Worm (Caenorhabditis elegans) whole organism, L4 larva: ENCODE measurements around the gene nhr-111.

Source experiments
- D1046.2 ChIP-seq: fragments of 200-800 bp; sonication (Bioruptor generic); IDR thresholded peaks from 2 replicates; pipeline ENCODE4 v1.3.6; 2022; ENCODE audit warnings: missing genetic modification characterization, missing compliant biosample characterization
- F10B5.3 ChIP-seq: sonication (generic microtip); optimal IDR thresholded peaks from 2 replicates; lab custom pipeline; 2016; ENCODE audit warnings: mild to moderate bottlenecking, missing genetic modification characterization, missing compliant biosample characterization
- aha-1 ChIP-seq: fragments of 150-350 bp; peaks from one replicate; lab custom pipeline; 2014; ENCODE audit warnings: missing biosample characterization, missing genetic modification characterization
- aly-2 ChIP-seq: sonication (generic microtip); optimal IDR thresholded peaks from 2 replicates; lab custom pipeline; 2018; ENCODE audit warnings: missing biosample characterization, missing genetic modification characterization
- arid-1 ChIP-seq: fragments of 200-800 bp; sonication (Bioruptor generic); conservative IDR thresholded peaks from 2 replicates; pipeline ENCODE4 v1.3.6; 2022; ENCODE audit warnings: missing genetic modification reagents, missing genetic modification characterization, missing compliant biosample characterization
- ceh-44 ChIP-seq: fragments of 200-800 bp; sonication (Bioruptor generic); IDR thresholded peaks from 2 replicates; pipeline ENCODE4 v1.3.6; 2022; ENCODE audit warnings: missing genetic modification reagents, missing genetic modification characterization, missing compliant biosample characterization
- daf-16 ChIP-seq, 3 experiments: sonication (generic microtip); optimal IDR thresholded peaks; 2 replicates each; lab custom pipeline; 2016 to 2017; ENCODE audit warnings: missing genetic modification characterization in 3 of 3, missing genetic modification reagents in 3 of 3, mild to moderate bottlenecking in 2 of 3, missing compliant biosample characterization in 2 of 3, missing biosample characterization in 1 of 3, moderate library complexity in 1 of 3
- daf-19 ChIP-seq: fragments of 200-800 bp; sonication (Bioruptor generic); conservative IDR thresholded peaks from 2 replicates; pipeline ENCODE4 v1.3.6; 2022; ENCODE audit warnings: missing genetic modification characterization, missing compliant biosample characterization
- dmd-6 ChIP-seq: fragments of 200-800 bp; sonication (Bioruptor generic); IDR thresholded peaks from 2 replicates; pipeline ENCODE4 v1.3.6; 2022; ENCODE audit warnings: missing genetic modification reagents, missing genetic modification characterization, missing compliant biosample characterization
- duxl-1 ChIP-seq: sonication (generic microtip); optimal IDR thresholded peaks from 2 replicates; lab custom pipeline; 2016; ENCODE audit warnings: mild to moderate bottlenecking, missing genetic modification characterization, moderate library complexity, missing compliant biosample characterization; ENCODE audit not compliant: poor library complexity
- dve-1 ChIP-seq: sonication (generic microtip); optimal IDR thresholded peaks from 2 replicates; lab custom pipeline; 2017; ENCODE audit warnings: antibody characterized with exemption, mild to moderate bottlenecking, missing genetic modification characterization, missing compliant biosample characterization; ENCODE audit not compliant: insufficient read depth
- egl-27 ChIP-seq: sonication (generic microtip); optimal IDR thresholded peaks from 3 replicates; lab custom pipeline; 2017; ENCODE audit warnings: missing biosample characterization, missing genetic modification reagents, missing genetic modification characterization
- egl-43 ChIP-seq: fragments of 200-800 bp; sonication (Bioruptor generic); IDR thresholded peaks from 2 replicates; pipeline ENCODE4 v1.3.6; 2022; ENCODE audit warnings: missing genetic modification reagents, missing genetic modification characterization, missing compliant biosample characterization
- gei-8 ChIP-seq: fragments of 200-800 bp; sonication (Bioruptor generic); optimal IDR thresholded peaks from 2 replicates; lab custom pipeline; 2018; ENCODE audit warnings: mild to moderate bottlenecking, missing genetic modification characterization, missing compliant biosample characterization
- hlh-30 ChIP-seq: sonication (generic microtip); optimal IDR thresholded peaks from 2 replicates; lab custom pipeline; 2017; ENCODE audit warnings: antibody characterized with exemption, mild to moderate bottlenecking, missing genetic modification characterization, missing compliant biosample characterization; ENCODE audit not compliant: insufficient read depth
- jun-1 ChIP-seq: fragments of 150-350 bp; optimal IDR thresholded peaks from 2 replicates; lab custom pipeline; 2014; ENCODE audit warnings: missing biosample characterization, missing genetic modification reagents, missing genetic modification characterization
- lin-15B ChIP-seq: fragments of 150-350 bp; sonication (generic microtip); optimal IDR thresholded peaks from 3 replicates; lab custom pipeline; 2014; ENCODE audit warnings: missing biosample characterization, missing genetic modification characterization
- nhr-10 ChIP-seq: fragments of 150-350 bp; optimal IDR thresholded peaks from 2 replicates; lab custom pipeline; 2014; ENCODE audit warnings: missing biosample characterization, missing genetic modification characterization
- nhr-11 ChIP-seq: fragments of 150-350 bp; optimal IDR thresholded peaks from 2 replicates; lab custom pipeline; 2014; ENCODE audit warnings: missing biosample characterization, missing genetic modification characterization
- nhr-237 ChIP-seq: sonication (generic microtip); optimal IDR thresholded peaks from 2 replicates; lab custom pipeline; 2017; ENCODE audit warnings: missing biosample characterization, missing genetic modification characterization
- nhr-28 ChIP-seq: fragments of 150-350 bp; optimal IDR thresholded peaks from 2 replicates; lab custom pipeline; 2014; ENCODE audit warnings: missing biosample characterization, missing genetic modification characterization
- nhr-41 ChIP-seq: fragments of 200-800 bp; sonication (Bioruptor generic); IDR thresholded peaks from 2 replicates; pipeline ENCODE4 v1.3.6; 2022; ENCODE audit warnings: missing genetic modification reagents, missing genetic modification characterization, missing compliant biosample characterization
- nhr-42 ChIP-seq: fragments of 200-800 bp; sonication (Bioruptor generic); IDR thresholded peaks from 2 replicates; pipeline ENCODE4 v1.3.6; 2022; ENCODE audit warnings: missing genetic modification characterization, missing compliant biosample characterization
- nhr-77 ChIP-seq: fragments of 150-350 bp; optimal IDR thresholded peaks from 2 replicates; lab custom pipeline; 2014; ENCODE audit warnings: missing biosample characterization, missing genetic modification characterization
- pha-4 ChIP-seq, 2 experiments: fragments of 150-350 bp in 1 of 2; fragments of 200-800 bp in 1 of 2; sonication (Bioruptor generic) in 1 of 2; IDR thresholded peaks in 1 of 2; optimal IDR thresholded peaks in 1 of 2; 2 replicates each; pipeline versions ENCODE4 v1.3.6 to Lab custom; 2014 to 2022; ENCODE audit warnings: missing genetic modification characterization in 2 of 2, missing genetic modification reagents in 2 of 2, missing biosample characterization in 1 of 2, missing compliant biosample characterization in 1 of 2
- php-3 ChIP-seq: fragments of 200-800 bp; sonication (Bioruptor generic); IDR thresholded peaks from 2 replicates; pipeline ENCODE4 v1.3.6; 2022; ENCODE audit warnings: missing genetic modification reagents, missing genetic modification characterization, missing compliant biosample characterization
- pqm-1 ChIP-seq: sonication (generic microtip); optimal IDR thresholded peaks from 2 replicates; lab custom pipeline; 2017; ENCODE audit warnings: missing biosample characterization, missing genetic modification characterization
- saeg-2 ChIP-seq: fragments of 200-800 bp; sonication (Bioruptor generic); IDR thresholded peaks from 2 replicates; pipeline ENCODE4 v1.3.6; 2022; ENCODE audit warnings: missing genetic modification reagents, missing genetic modification characterization, missing compliant biosample characterization
- sdz-12 ChIP-seq: fragments of 200-800 bp; sonication (Bioruptor generic); optimal IDR thresholded peaks from 2 replicates; lab custom pipeline; 2018; ENCODE audit warnings: mild to moderate bottlenecking, missing genetic modification characterization, missing compliant biosample characterization
- set-16 ChIP-seq: fragments of 200-800 bp; sonication (Bioruptor generic); IDR thresholded peaks from 2 replicates; pipeline ENCODE4 v1.3.6; 2022; ENCODE audit warnings: missing genetic modification reagents, missing genetic modification characterization, missing compliant biosample characterization
- tag-97 ChIP-seq: fragments of 200-800 bp; sonication (Bioruptor generic); IDR thresholded peaks from 2 replicates; pipeline ENCODE4 v1.3.6; 2022; ENCODE audit warnings: missing genetic modification characterization, missing compliant biosample characterization
- unc-130 ChIP-seq: sonication (generic microtip); optimal IDR thresholded peaks from 2 replicates; lab custom pipeline; 2016; ENCODE audit warnings: missing genetic modification reagents, missing genetic modification characterization, missing compliant biosample characterization
- unc-62 ChIP-seq, 3 experiments: fragments of 150-350 bp in 1 of 3; sonication (generic microtip); optimal IDR thresholded peaks in 2 of 3; peaks in 1 of 3; 1 replicate in 1 of 3; 2 replicates in 2 of 3; lab custom pipeline; 2014 to 2017; ENCODE audit warnings: missing biosample characterization in 3 of 3, missing genetic modification characterization in 3 of 3, missing genetic modification reagents in 3 of 3, missing genotype in 1 of 3
- ztf-7 ChIP-seq: fragments of 150-350 bp; optimal IDR thresholded peaks from 2 replicates; lab custom pipeline; 2014; ENCODE audit warnings: missing biosample characterization, missing genetic modification characterization

The nhr-111 gene

DNA sequence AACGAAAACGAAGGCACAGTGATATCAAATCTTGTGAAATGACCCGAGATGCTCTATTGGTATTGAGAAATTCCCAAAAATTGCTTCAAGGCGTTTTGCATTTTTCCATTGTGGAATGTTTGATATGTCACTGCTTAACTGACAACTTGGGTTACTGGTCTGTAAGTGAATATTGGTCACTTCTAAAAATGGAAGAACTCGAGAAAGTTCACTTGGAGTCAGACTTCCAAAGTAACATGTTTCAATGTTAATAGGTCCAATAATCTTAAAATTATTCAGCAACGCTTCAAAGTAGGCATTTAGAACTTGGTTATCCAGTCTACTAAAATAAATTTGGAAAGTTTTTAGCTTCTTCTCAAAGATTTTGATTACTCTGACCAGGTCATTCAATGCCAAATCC lies 8.1 kb upstream of the nhr-111 start, which contains the start of gene fbxa-144:
Gene fbxa-144, minus strand, starts transcription at position 101 of the 400 bp plus-strand sequence.
- TF ChIP-seq F10B5.3 (no peak), ztf-7 (tag; lab: Kevin White, UChicago) (no peak), tag-97 (GFP tag; lab: Robert Waterston, UW) (no peak), ceh-44 (GFP tag; lab: Robert Waterston, UW) (no peak), nhr-237 (tag; lab: Kevin White, UChicago) (no peak), egl-27 (tag; lab: Kevin White, UChicago) (no peak), egl-43 (no peak), nhr-42 (GFP tag; lab: Robert Waterston, UW) (no peak), arid-1 (GFP tag; lab: Robert Waterston, UW) (no peak)

DNA sequence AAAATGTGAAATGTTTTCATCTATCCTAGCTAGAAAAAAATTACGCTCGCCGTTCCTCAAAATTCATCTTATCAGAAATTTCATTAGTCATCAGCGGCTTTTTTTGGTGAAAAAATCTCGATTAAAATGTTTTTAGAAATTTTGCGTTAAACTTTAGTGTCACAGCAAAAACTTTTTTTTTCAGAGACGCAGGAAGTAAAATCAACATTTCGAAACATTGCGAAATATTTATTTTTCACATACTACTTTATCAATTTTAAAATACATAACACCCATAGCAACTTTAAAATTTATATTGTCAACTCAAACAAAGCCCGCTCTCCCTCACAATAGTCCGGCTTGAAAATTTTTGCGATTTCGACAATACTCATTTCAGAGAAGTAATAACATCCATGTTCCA lies 7.6 kb upstream of the nhr-111 start:
- no peak for TF ChIP-seq set-16 (GFP tag; lab: Robert Waterston, UW)
- peak in 1 of 2 experiments; percentile 7 for TF ChIP-seq unc-62 (GFP tag; optimal IDR thresholded peaks at IDR 0.05 in 1 of 2; lab: Kevin White, UChicago)
- TF ChIP-seq unc-62 (tag; optimal IDR thresholded peaks at IDR 0.05; lab: Kevin White, UChicago), result no peak

DNA sequence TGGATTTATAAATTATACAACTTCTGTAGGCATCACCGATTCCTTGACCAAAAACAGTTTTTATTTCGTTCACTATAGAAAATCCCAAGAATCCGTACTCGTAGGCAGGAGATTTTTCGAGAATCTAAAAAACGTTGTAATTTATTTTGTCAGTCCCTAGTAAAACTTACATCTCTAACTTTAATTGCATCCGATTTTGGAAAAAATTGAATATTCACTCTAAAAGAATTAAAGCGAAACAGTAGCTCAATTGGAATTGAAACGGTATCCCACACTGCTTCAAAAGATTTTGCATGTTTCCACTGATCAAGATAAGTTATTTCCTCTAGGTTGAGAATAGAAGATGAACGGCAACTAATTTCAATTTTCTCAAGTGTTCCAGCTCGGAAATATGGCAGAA lies 6.6 kb upstream of the nhr-111 start, which contains the start of gene fbxa-142:
Gene fbxa-142, minus strand, starts transcription at position 101 of the 400 bp plus-strand sequence.
- TF ChIP-seq unc-62 (GFP tag; optimal IDR thresholded peaks at IDR 0.05 in 1 of 2; lab: Kevin White, UChicago) (peak in 1 of 2 experiments; percentile 27), unc-62 (tag; optimal IDR thresholded peaks at IDR 0.05; lab: Kevin White, UChicago) (no peak), daf-19 (no peak)

DNA sequence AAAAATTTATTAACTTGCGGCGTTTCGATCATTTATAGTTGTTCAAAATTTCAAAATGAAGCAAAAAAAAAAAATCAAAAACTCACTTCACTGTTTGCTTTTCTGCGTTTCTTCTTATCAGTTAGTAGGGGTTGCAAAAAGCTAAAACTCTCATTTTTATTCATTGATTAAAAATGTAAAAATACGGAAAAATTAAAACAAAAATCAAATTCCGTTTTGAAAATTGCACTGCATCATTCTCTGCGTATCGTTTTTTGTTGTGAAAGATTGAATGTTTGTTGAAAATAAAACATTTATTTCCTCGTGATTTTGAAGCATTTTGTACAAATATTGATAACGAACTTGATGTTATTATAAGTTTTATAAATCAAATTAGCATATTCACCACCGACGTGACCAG lies 4.5 kb upstream of the nhr-111 start:
- TF ChIP-seq aly-2 (tag; lab: Kevin White, UChicago) (no peak), daf-16 (GFP tag; optimal IDR thresholded peaks at IDR 0.05; lab: Kevin White, UChicago) (no peak), daf-16 (tag; optimal IDR thresholded peaks at IDR 0.05; lab: Kevin White, UChicago) (peak; percentile 38), pqm-1 (tag; lab: Kevin White, UChicago) (peak; percentile 78), unc-130 (GFP tag; lab: Kevin White, UChicago) (no peak), php-3 (no peak), D1046.2 (no peak), dve-1 (tag; lab: Kevin White, UChicago) (peak; percentile 38)

DNA sequence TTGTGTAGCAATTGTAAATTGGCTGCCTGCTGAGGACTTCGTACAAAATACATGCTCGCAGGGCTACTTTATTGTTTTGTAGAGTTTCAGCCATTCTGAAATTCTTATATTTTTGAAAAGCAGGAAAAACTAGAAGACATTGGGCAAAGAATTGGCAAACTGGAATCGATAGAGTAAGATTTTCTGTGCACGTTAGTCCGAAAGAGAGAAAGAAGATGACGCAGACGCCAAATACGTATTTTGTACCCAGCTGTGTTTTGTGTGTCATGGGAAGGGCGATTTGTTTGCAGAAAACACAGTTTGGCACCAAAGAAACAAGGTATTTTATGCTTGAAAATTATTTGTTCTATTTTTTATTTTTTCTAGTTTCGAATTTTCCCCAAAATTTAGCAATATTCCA lies 2.8 kb upstream of the nhr-111 start, which contains the start of gene fbxa-143:
Gene fbxa-143, minus strand, starts transcription at position 101 of the 400 bp plus-strand sequence.
- TF ChIP-seq tag-97 (GFP tag; lab: Robert Waterston, UW) (no peak), nhr-28 (tag; lab: Kevin White, UChicago) (peak; percentile 48), hlh-30 (tag; lab: Kevin White, UChicago) (no peak)
- TF ChIP-seq, all 104 proteins: peak for 1

DNA sequence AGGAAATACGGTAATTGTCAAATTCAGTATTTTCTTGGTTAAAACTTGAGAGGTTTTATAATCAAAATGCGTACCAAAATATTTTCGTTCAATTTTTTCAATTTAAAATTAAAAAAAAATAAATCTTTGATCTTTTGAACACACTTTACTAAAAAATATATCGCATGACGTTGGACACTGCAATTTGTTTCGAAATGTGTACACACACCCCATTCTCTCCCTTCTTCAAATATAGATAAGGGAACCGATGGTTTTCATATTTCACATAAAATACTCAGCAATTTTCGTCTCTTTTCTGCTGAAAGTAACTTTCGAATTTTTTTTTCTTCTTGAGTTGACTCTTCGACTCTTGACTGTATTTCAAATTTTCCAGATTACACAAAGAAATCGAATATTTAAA lies 3.2 kb downstream of the nhr-111 start:
- TF ChIP-seq dve-1 (tag; lab: Kevin White, UChicago), result peak; percentile 32
- no peak for TF ChIP-seq jun-1 (tag; lab: Kevin White, UChicago)
- no peak for TF ChIP-seq pha-4 (GFP tag; IDR thresholded peaks at IDR 0.05; lab: Robert Waterston, UW)
- TF ChIP-seq pha-4 (tag; optimal IDR thresholded peaks at IDR 0.05; lab: Kevin White, UChicago), result peak; percentile 7
- no peak for TF ChIP-seq nhr-10 (tag; lab: Kevin White, UChicago)
- no peak for TF ChIP-seq nhr-41 (GFP tag; lab: Robert Waterston, UW)
- TF ChIP-seq duxl-1 (tag; lab: Kevin White, UChicago), result no peak
- no peak for TF ChIP-seq daf-16 (GFP tag; optimal IDR thresholded peaks at IDR 0.05; lab: Kevin White, UChicago)
- TF ChIP-seq daf-16 (tag; optimal IDR thresholded peaks at IDR 0.05; lab: Kevin White, UChicago), result peak; percentile 29
- peak; percentile 60 for TF ChIP-seq nhr-28 (tag; lab: Kevin White, UChicago)
- TF ChIP-seq nhr-77 (tag; lab: Kevin White, UChicago), result no peak
- TF ChIP-seq pqm-1 (tag; lab: Kevin White, UChicago), result peak; percentile 1
- TF ChIP-seq aha-1, result no peak
- no peak for TF ChIP-seq gei-8 (GFP tag; lab: Kevin White, UChicago)
- no peak for TF ChIP-seq saeg-2 (GFP tag; lab: Robert Waterston, UW)
- peak; percentile 12; the same call in 1 of the 2 replicates for TF ChIP-seq dmd-6 (GFP tag; lab: Robert Waterston, UW)
- no peak for TF ChIP-seq nhr-11 (tag; lab: Kevin White, UChicago)
- TF ChIP-seq lin-15B (tag; lab: Kevin White, UChicago), result no peak
- TF ChIP-seq sdz-12 (GFP tag; lab: Kevin White, UChicago), result no peak
